Fruit fly (Drosophila melanogaster) whole organism, embryonic: ENCODE measurements around the gene Ing3.

Source experiments
- ATbp ChIP-seq: fragments of 200-800 bp; sonication (Bioruptor generic); optimal IDR thresholded peaks from 2 replicates; lab custom pipeline; 2017; ENCODE audit warnings: missing biosample characterization, mild to moderate bottlenecking, missing genetic modification characterization, missing genetic modification reagents
- B-H2 ChIP-seq: fragments of 200-800 bp; sonication (Bioruptor generic); optimal IDR thresholded peaks from 2 replicates; lab custom pipeline; 2018; ENCODE audit warnings: missing biosample characterization, mild to moderate bottlenecking, missing genetic modification characterization
- BEAF-32 ChIP-seq: fragments of 200-800 bp; sonication (Bioruptor generic); optimal IDR thresholded peaks from 3 replicates; lab custom pipeline; 2017; ENCODE audit warnings: missing biosample characterization, missing genetic modification characterization, mild to moderate bottlenecking, moderate library complexity, missing genetic modification reagents
- CG10209 ChIP-seq: fragments of 200-800 bp; sonication (Bioruptor generic); optimal IDR thresholded peaks from 3 replicates; lab custom pipeline; 2017; ENCODE audit warnings: missing biosample characterization, mild to moderate bottlenecking, missing genetic modification characterization, missing genetic modification reagents
- CG11560 ChIP-seq: fragments of 200-800 bp; sonication (Bioruptor generic); IDR thresholded peaks from 3 replicates; pipeline ENCODE4 v1.3.6; 2022; ENCODE audit warnings: missing biosample characterization, missing genetic modification characterization
- CG13287 ChIP-seq: fragments of 200-800 bp; sonication (Bioruptor generic); IDR thresholded peaks from 2 replicates; pipeline ENCODE4 v1.3.6; 2022; ENCODE audit warnings: missing biosample characterization, missing genetic modification characterization; ENCODE audit not compliant: partially characterized antibody
- CG13424 ChIP-seq: fragments of 200-800 bp; sonication (Bioruptor generic); optimal IDR thresholded peaks from 2 replicates; lab custom pipeline; 2019; ENCODE audit warnings: missing biosample characterization, mild to moderate bottlenecking, missing genetic modification characterization, moderate library complexity
- CG16779 ChIP-seq: fragments of 200-800 bp; sonication (Bioruptor generic); IDR thresholded peaks from 2 replicates; pipeline ENCODE4 v1.3.6; 2022; ENCODE audit warnings: missing biosample characterization, missing genetic modification characterization
- CG18262 ChIP-seq: fragments of 200-800 bp; optimal IDR thresholded peaks from 3 replicates; lab custom pipeline; 2019; ENCODE audit warnings: missing biosample characterization, mild to moderate bottlenecking, missing genetic modification characterization, moderate library complexity
- CG34422 ChIP-seq: fragments of 200-800 bp; sonication (Bioruptor generic); IDR thresholded peaks from 3 replicates; pipeline ENCODE4 v1.3.6; 2022; ENCODE audit warnings: missing biosample characterization, missing genetic modification characterization
- CG4617 ChIP-seq: fragments of 200-800 bp; sonication (Bioruptor generic); optimal IDR thresholded peaks from 3 replicates; lab custom pipeline; 2016; ENCODE audit warnings: missing biosample characterization, missing genetic modification characterization, borderline replicate concordance
- CG4707 ChIP-seq: fragments of 200-800 bp; sonication (Bioruptor generic); optimal IDR thresholded peaks from 2 replicates; lab custom pipeline; 2018; ENCODE audit warnings: missing biosample characterization, mild to moderate bottlenecking, missing genetic modification characterization, moderate library complexity
- CG5180 ChIP-seq: fragments of 200-800 bp; sonication (Bioruptor generic); optimal IDR thresholded peaks from 3 replicates; lab custom pipeline; 2017; ENCODE audit warnings: missing biosample characterization, missing genetic modification characterization, mild to moderate bottlenecking, moderate library complexity, missing genetic modification reagents
- CG6654 ChIP-seq: fragments of 200-800 bp; sonication (Bioruptor generic); optimal IDR thresholded peaks from 2 replicates; lab custom pipeline; 2017; ENCODE audit warnings: missing biosample characterization, mild to moderate bottlenecking, missing genetic modification characterization
- CG9797 ChIP-seq: fragments of 200-800 bp; sonication (Bioruptor generic); optimal IDR thresholded peaks from 3 replicates; lab custom pipeline; 2018; ENCODE audit warnings: missing biosample characterization, mild to moderate bottlenecking, missing genetic modification characterization
- Doc3 ChIP-seq: fragments of 200-800 bp; sonication (Bioruptor generic); IDR thresholded peaks from 3 replicates; pipeline ENCODE4 v1.3.6; 2022; ENCODE audit warnings: missing biosample characterization, missing genetic modification characterization; ENCODE audit not compliant: partially characterized antibody
- Drgx ChIP-seq: fragments of 200-800 bp; sonication (Bioruptor generic); IDR thresholded peaks from 2 replicates; pipeline ENCODE4 v1.3.6; 2022; ENCODE audit warnings: missing biosample characterization, missing genetic modification characterization
- Fer2 ChIP-seq: fragments of 200-800 bp; sonication (Bioruptor generic); optimal IDR thresholded peaks from 2 replicates; lab custom pipeline; 2018; ENCODE audit warnings: missing biosample characterization, mild to moderate bottlenecking, missing genetic modification characterization, moderate library complexity
- Lpt ChIP-seq: fragments of >200 bp; optimal IDR thresholded peaks from 2 replicates; lab custom pipeline; 2018; ENCODE audit warnings: missing biosample characterization, missing genetic modification characterization
- MBD-R2 ChIP-seq: fragments of 200-800 bp; sonication (Bioruptor generic); IDR thresholded peaks from 2 replicates; pipeline ENCODE4 v1.3.6; 2022; ENCODE audit warnings: missing biosample characterization, missing genetic modification characterization
- Med ChIP-seq: fragments of 200-800 bp; sonication (Bioruptor generic); peaks from one replicate; lab custom pipeline; 2016; ENCODE audit warnings: missing biosample characterization, missing genetic modification characterization, mild to moderate bottlenecking, inconsistent platforms, moderate library complexity
- Oaz ChIP-seq: fragments of 200-800 bp; sonication (Bioruptor generic); IDR thresholded peaks from 2 replicates; pipeline ENCODE4 v1.3.6; 2022; ENCODE audit warnings: missing biosample characterization, missing genetic modification characterization
- Scr ChIP-seq: fragments of 200-800 bp; sonication (Bioruptor generic); IDR thresholded peaks from 2 replicates; pipeline ENCODE4 v1.3.6; 2022; ENCODE audit warnings: missing biosample characterization, missing genetic modification characterization; ENCODE audit not compliant: partially characterized antibody
- Sox100B ChIP-seq: fragments of 200-800 bp; sonication (Bioruptor generic); optimal IDR thresholded peaks from 3 replicates; lab custom pipeline; 2018; ENCODE audit warnings: missing biosample characterization, mild to moderate bottlenecking, missing genetic modification characterization
- Sry-δ ChIP-seq: fragments of 200-800 bp; sonication (Bioruptor generic); optimal IDR thresholded peaks from 2 replicates; lab custom pipeline; 2016; ENCODE audit warnings: missing biosample characterization, missing genetic modification characterization
- al ChIP-seq: fragments of 200-800 bp; sonication (Bioruptor generic); IDR thresholded peaks from 2 replicates; pipeline ENCODE4 v1.3.6; 2022; ENCODE audit warnings: missing biosample characterization, missing genetic modification characterization
- bbx ChIP-seq: fragments of 200-800 bp; sonication (Bioruptor generic); IDR thresholded peaks from 2 replicates; pipeline ENCODE4 v1.3.6; 2022; ENCODE audit warnings: missing biosample characterization, missing genetic modification characterization; ENCODE audit not compliant: partially characterized antibody
- bowl ChIP-seq: fragments of 200-800 bp; sonication (Bioruptor generic); IDR thresholded peaks from 2 replicates; pipeline ENCODE4 v1.3.6; 2022; ENCODE audit warnings: missing biosample characterization, missing genetic modification characterization
- ci ChIP-seq: fragments of 200-800 bp; sonication (Bioruptor generic); IDR thresholded peaks from 3 replicates; pipeline ENCODE4 v1.3.6; 2022; ENCODE audit warnings: missing biosample characterization, missing genetic modification characterization
- corto ChIP-seq: fragments of 200-800 bp; sonication (Bioruptor generic); optimal IDR thresholded peaks from 2 replicates; lab custom pipeline; 2016; ENCODE audit warnings: missing biosample characterization, mild to moderate bottlenecking, missing genetic modification characterization, moderate library complexity
- crp ChIP-seq, 2 experiments: fragments of 200-800 bp; sonication (Bioruptor generic); optimal IDR thresholded peaks; 2 replicates in 1 of 2; 3 replicates in 1 of 2; lab custom pipeline; 2017; ENCODE audit warnings: missing biosample characterization in 2 of 2, missing genetic modification characterization in 2 of 2, mild to moderate bottlenecking in 1 of 2, moderate library complexity in 1 of 2
- gfzf ChIP-seq: fragments of 200-800 bp; sonication (Bioruptor generic); optimal IDR thresholded peaks from 2 replicates; lab custom pipeline; 2016; ENCODE audit warnings: missing biosample characterization, mild to moderate bottlenecking, missing genetic modification characterization, moderate library complexity
- grau ChIP-seq: fragments of 200-800 bp; optimal IDR thresholded peaks from 3 replicates; lab custom pipeline; 2019; ENCODE audit warnings: missing biosample characterization, mild to moderate bottlenecking, missing genetic modification characterization, moderate library complexity
- hbn ChIP-seq: fragments of 200-800 bp; sonication (Bioruptor generic); IDR thresholded peaks from 2 replicates; pipeline ENCODE4 v1.3.6; 2022; ENCODE audit warnings: missing biosample characterization, missing genetic modification characterization; ENCODE audit not compliant: partially characterized antibody
- jing ChIP-seq: fragments of 200-800 bp; sonication (Bioruptor generic); optimal IDR thresholded peaks from 2 replicates; lab custom pipeline; 2018; ENCODE audit warnings: missing biosample characterization, mild to moderate bottlenecking, missing genetic modification characterization
- lilli ChIP-seq: fragments of 200-800 bp; sonication (Bioruptor generic); optimal IDR thresholded peaks from 3 replicates; lab custom pipeline; 2016; ENCODE audit warnings: missing biosample characterization, missing genetic modification characterization
- lola ChIP-seq, 3 experiments: fragments of >200 bp in 2 of 3; fragments of 200-800 bp in 1 of 3; sonication (Bioruptor generic) in 1 of 3; optimal IDR thresholded peaks; 2 replicates each; lab custom pipeline; 2017 to 2019; ENCODE audit warnings: missing biosample characterization in 3 of 3, missing genetic modification characterization in 3 of 3, mild to moderate bottlenecking in 1 of 3, moderate library complexity in 1 of 3
- mam ChIP-seq: fragments of 200-800 bp; sonication (Bioruptor generic); optimal IDR thresholded peaks from 3 replicates; lab custom pipeline; 2016; ENCODE audit warnings: missing biosample characterization, missing genetic modification characterization
- mirr ChIP-seq: fragments of 200-800 bp; sonication (Bioruptor generic); optimal IDR thresholded peaks from 3 replicates; lab custom pipeline; 2018; ENCODE audit warnings: missing biosample characterization, mild to moderate bottlenecking, missing genetic modification characterization
- pita ChIP-seq: fragments of 200-800 bp; sonication (Bioruptor generic); optimal IDR thresholded peaks from 2 replicates; lab custom pipeline; 2017; ENCODE audit warnings: missing biosample characterization, mild to moderate bottlenecking, missing genetic modification characterization
- pum ChIP-seq: fragments of 200-800 bp; sonication (Bioruptor generic); optimal IDR thresholded peaks from 2 replicates; lab custom pipeline; 2016; ENCODE audit warnings: missing biosample characterization, missing genetic modification characterization
- pzg ChIP-seq: fragments of 200-800 bp; sonication (Bioruptor generic); optimal IDR thresholded peaks from 3 replicates; lab custom pipeline; 2018; ENCODE audit warnings: missing biosample characterization, mild to moderate bottlenecking, missing genetic modification characterization, moderate library complexity
- repo ChIP-seq: fragments of 200-800 bp; sonication (Bioruptor generic); optimal IDR thresholded peaks from 2 replicates; lab custom pipeline; 2016; ENCODE audit warnings: missing biosample characterization, missing genetic modification characterization
- sna ChIP-seq: fragments of 200-800 bp; sonication (Bioruptor generic); IDR thresholded peaks from 2 replicates; pipeline ENCODE4 v1.3.6; 2022; ENCODE audit warnings: missing biosample characterization, missing genetic modification characterization; ENCODE audit not compliant: partially characterized antibody
- tap ChIP-seq: fragments of 200-800 bp; optimal IDR thresholded peaks from 3 replicates; lab custom pipeline; 2019; ENCODE audit warnings: missing biosample characterization, mild to moderate bottlenecking, missing genetic modification characterization, moderate library complexity
- tio ChIP-seq: fragments of 200-800 bp; sonication (Bioruptor generic); optimal IDR thresholded peaks from 2 replicates; lab custom pipeline; 2017; ENCODE audit warnings: missing biosample characterization, missing genetic modification characterization, inconsistent platforms
- tx ChIP-seq: fragments of 200-800 bp; sonication (Bioruptor generic); optimal IDR thresholded peaks from 2 replicates; lab custom pipeline; 2016; ENCODE audit warnings: missing biosample characterization, missing genetic modification characterization
- usp ChIP-seq: fragments of >200 bp; optimal IDR thresholded peaks from 2 replicates; lab custom pipeline; 2017; ENCODE audit warnings: missing biosample characterization, missing genetic modification characterization
- zf30C ChIP-seq: fragments of 200-800 bp; sonication (Bioruptor generic); optimal IDR thresholded peaks from 3 replicates; lab custom pipeline; 2018; ENCODE audit warnings: missing biosample characterization, mild to moderate bottlenecking, missing genetic modification characterization

Ing3 gene

DNA sequence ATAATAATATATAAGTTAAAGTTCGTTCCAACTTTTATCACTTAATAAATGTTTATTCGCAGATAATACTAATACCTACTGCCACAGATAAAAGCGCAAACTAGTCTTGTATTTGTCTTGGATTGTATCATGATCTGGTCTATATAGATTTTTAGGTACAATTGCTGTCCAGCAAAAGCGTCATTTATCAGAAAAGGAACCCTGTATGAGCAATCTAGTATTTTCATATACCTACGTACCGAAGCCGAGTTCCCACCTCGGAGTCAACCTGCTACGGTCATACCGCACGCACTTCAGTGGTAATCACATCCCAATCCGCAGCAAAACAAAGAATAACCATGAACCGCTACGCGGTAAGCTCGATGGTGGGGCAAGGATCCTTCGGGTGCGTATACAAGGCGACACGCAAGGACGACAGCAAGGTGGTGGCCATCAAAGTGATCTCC is 4.6 kb upstream of the Ing3 start, which contains the start of gene fu (continued):
- TF ChIP-seq mam (GFP tag; lab: Kevin White, UChicago) (peak; percentile 21), ATbp (no peak), tio (GFP tag; lab: Kevin White, UChicago) (no peak), CG16779 (no peak), repo (GFP tag; lab: Kevin White, UChicago) (no peak), usp (GFP tag; lab: Kevin White, UChicago) (no peak), jing (GFP tag; lab: Kevin White, UChicago) (no peak), Sry-δ (GFP tag; lab: Kevin White, UChicago) (no peak), CG6654 (GFP tag; lab: Kevin White, UChicago) (no peak), CG18262 (peak; percentile 11), corto (no peak), grau (peak; percentile 45), pita (GFP tag; lab: Kevin White, UChicago) (no peak), lola (GFP tag; optimal IDR thresholded peaks at IDR 0.05; lab: Kevin White, UChicago) (peak in 1 of 3 experiments; percentile 25), al (GFP tag; lab: Robert Waterston, UW) (no peak), B-H2 (no peak), Drgx (no peak), CG13424 (tag; lab: Kevin White, UChicago) (peak; percentile 47), CG5180 (GFP tag; lab: Kevin White, UChicago) (peak; percentile 14)

DNA sequence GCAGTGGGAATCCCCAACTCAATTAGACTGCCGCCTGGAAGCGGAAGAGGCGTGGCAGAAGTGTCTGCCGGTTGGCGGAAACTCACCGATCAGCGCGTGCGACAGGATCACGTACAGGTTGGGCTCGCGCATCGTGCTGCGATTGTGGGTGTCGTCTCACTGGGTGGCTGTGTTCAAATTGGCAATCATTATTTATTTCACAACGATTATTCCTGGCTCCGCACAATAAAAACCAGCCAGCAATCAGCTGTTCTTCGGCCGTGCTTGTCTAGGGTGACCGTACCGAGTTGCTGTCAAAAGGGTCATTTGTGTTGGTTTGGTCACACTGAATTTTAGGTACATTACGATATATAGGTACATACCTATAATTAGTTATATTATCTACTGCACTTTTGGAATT is 4.1 kb upstream of the Ing3 start, which contains the start of gene CG6659:
Gene CG6659, minus strand, starts transcription at position 275 of the 400 bp plus-strand sequence.
- TF ChIP-seq pum (GFP tag; lab: Kevin White, UChicago) (no peak), CG10209 (GFP tag; lab: Kevin White, UChicago) (no peak), CG34422 (GFP tag; lab: Robert Waterston, UW) (0 out of 3 replicates have a peak, but pooled peaks have one; percentile 33), lilli (GFP tag; lab: Kevin White, UChicago) (no peak), sna (GFP tag; lab: Robert Waterston, UW) (peak; percentile 46; the same call in 1 of the 2 replicates), Oaz (GFP tag; lab: Robert Waterston, UW) (no peak), pzg (GFP tag; lab: Kevin White, UChicago) (peak; percentile 42), zf30C (GFP tag; lab: Kevin White, UChicago) (no peak), Doc3 (GFP tag; lab: Robert Waterston, UW) (peak; percentile 16; the same call in 1 of the 3 replicates), CG4707 (GFP tag; lab: Kevin White, UChicago) (no peak), mirr (GFP tag; lab: Kevin White, UChicago) (no peak), CG11560 (tag; lab: Robert Waterston, UW) (no peak), BEAF-32 (GFP tag; lab: Kevin White, UChicago) (peak; percentile 47), CG4617 (peak; percentile 24), tx (GFP tag; lab: Kevin White, UChicago) (no peak), Fer2 (tag; lab: Kevin White, UChicago) (no peak), hbn (GFP tag; lab: Robert Waterston, UW) (peak; percentile 15; the same call in 1 of the 2 replicates), MBD-R2 (GFP tag; lab: Robert Waterston, UW) (peak; percentile 88), crp (GFP tag; optimal IDR thresholded peaks at IDR 0.05; lab: Kevin White, UChicago) (peak in 1 of 2 experiments; percentile 87), tap (tag; lab: Kevin White, UChicago) (no peak), CG13287 (GFP tag; lab: Robert Waterston, UW) (peak; percentile 15), Drgx (no peak), ci (GFP tag; lab: Robert Waterston, UW) (peak; percentile 20; the same call in 1 of the 3 replicates), gfzf (GFP tag; lab: Kevin White, UChicago) (peak; percentile 61), Lpt (GFP tag; lab: Kevin White, UChicago) (no peak), Sox100B (no peak), CG9797 (no peak), Scr (GFP tag; lab: Robert Waterston, UW) (0 out of 2 replicates have a peak, but pooled peaks have one; percentile 30), bowl (0 out of 2 replicates have a peak, but pooled peaks have one; percentile 19), bbx (0 out of 2 replicates have a peak, but pooled peaks have one; percentile 22), Med (GFP tag; lab: Kevin White, UChicago) (peak; percentile 53)
